Worm (Caenorhabditis elegans) whole organism, midembryonic: ENCODE data around the gene prx-13.

Experiments used
- T22C8.4 ChIP-seq: fragments of 200-800 bp; sonication (Bioruptor generic); IDR thresholded peaks from 2 replicates; pipeline ENCODE4 v1.3.6; 2022; ENCODE audit warnings: missing genetic modification characterization, missing compliant biosample characterization
- cog-1 ChIP-seq: sonication (generic microtip); optimal IDR thresholded peaks from 2 replicates; lab custom pipeline; 2016; ENCODE audit warnings: missing genetic modification characterization, missing compliant biosample characterization
- flt-1 ChIP-seq: fragments of 200-800 bp; sonication (Bioruptor generic); IDR thresholded peaks from 2 replicates; pipeline ENCODE4 v1.3.6; 2022; ENCODE audit warnings: missing genetic modification characterization, missing compliant biosample characterization
- klf-2 ChIP-seq: fragments of 200-800 bp; sonication (Bioruptor generic); conservative IDR thresholded peaks from 2 replicates; pipeline ENCODE4 v1.3.6; 2022; ENCODE audit warnings: missing genetic modification reagents, missing genetic modification characterization, missing compliant biosample characterization
- med-1 ChIP-seq: sonication (generic microtip); optimal IDR thresholded peaks from 2 replicates; lab custom pipeline; 2017; ENCODE audit warnings: missing genetic modification characterization, mild to moderate bottlenecking, missing compliant biosample characterization, antibody characterized with exemption, missing genetic modification reagents; ENCODE audit not compliant: insufficient read depth
- ref-1 ChIP-seq: fragments of 200-800 bp; sonication (Bioruptor generic); conservative IDR thresholded peaks from 2 replicates; pipeline ENCODE4 v1.3.6; 2022; ENCODE audit warnings: missing genetic modification reagents, missing genetic modification characterization, missing compliant biosample characterization
- tab-1 ChIP-seq: fragments of 200-800 bp; sonication (Bioruptor generic); IDR thresholded peaks from 2 replicates; pipeline ENCODE4 v1.3.6; 2022; ENCODE audit warnings: missing genetic modification characterization, missing compliant biosample characterization
- ztf-23 ChIP-seq: fragments of 200-800 bp; sonication (Bioruptor generic); IDR thresholded peaks from 2 replicates; pipeline ENCODE4 v1.3.6; 2022; ENCODE audit warnings: missing genetic modification reagents, missing genetic modification characterization, missing compliant biosample characterization
- ztf-29 ChIP-seq: fragments of 200-800 bp; sonication (Bioruptor generic); IDR thresholded peaks from 2 replicates; pipeline ENCODE4 v1.3.6; 2022; ENCODE audit warnings: missing genetic modification reagents, missing genetic modification characterization, missing compliant biosample characterization

Gene prx-13

ce11 chrII:7280584-7280983 is 28.8 kb upstream of the prx-13 start:
- no peak for TF ChIP-seq ztf-29 (GFP tag; lab: Robert Waterston, UW)
- TF ChIP-seq med-1 (GFP tag; lab: Kevin White, UChicago) = no peak
- TF ChIP-seq ref-1 (GFP tag; lab: Robert Waterston, UW) = no peak
- TF ChIP-seq klf-2 = no peak
- no peak for TF ChIP-seq flt-1 (GFP tag; lab: Robert Waterston, UW)
- no peak for TF ChIP-seq T22C8.4
- no peak for TF ChIP-seq tab-1 (GFP tag; lab: Robert Waterston, UW)
- no peak for TF ChIP-seq ztf-23 (GFP tag; lab: Robert Waterston, UW)
- TF ChIP-seq cog-1 (tag; lab: Kevin White, UChicago) = no peak

ce11 chrII:7279808-7280207 is 28.0 kb upstream of the prx-13 start:
- TF ChIP-seq ztf-23 (GFP tag; lab: Robert Waterston, UW) (no peak), flt-1 (GFP tag; lab: Robert Waterston, UW) (no peak), klf-2 (no peak), T22C8.4 (no peak), tab-1 (GFP tag; lab: Robert Waterston, UW) (no peak), ref-1 (GFP tag; lab: Robert Waterston, UW) (no peak), cog-1 (tag; lab: Kevin White, UChicago) (no peak), med-1 (GFP tag; lab: Kevin White, UChicago) (no peak)

- TF ChIP-seq klf-2 (no peak), flt-1 (GFP tag; lab: Robert Waterston, UW) (no peak)
Observed at ce11 chrII:7277925-7278324, 26.1 kb upstream of the prx-13 start.

ce11 chrII:7277257-7277656 is 25.4 kb upstream of the prx-13 start:
- TF ChIP-seq ztf-29 (GFP tag; lab: Robert Waterston, UW) (no peak), ref-1 (GFP tag; lab: Robert Waterston, UW) (no peak), T22C8.4 (no peak), med-1 (GFP tag; lab: Kevin White, UChicago) (no peak), klf-2 (no peak), cog-1 (tag; lab: Kevin White, UChicago) (no peak), flt-1 (GFP tag; lab: Robert Waterston, UW) (no peak), ztf-23 (GFP tag; lab: Robert Waterston, UW) (no peak), tab-1 (GFP tag; lab: Robert Waterston, UW) (no peak)

- TF ChIP-seq ref-1 (GFP tag; lab: Robert Waterston, UW) (no peak), ztf-29 (GFP tag; lab: Robert Waterston, UW) (no peak), cog-1 (tag; lab: Kevin White, UChicago) (no peak), med-1 (GFP tag; lab: Kevin White, UChicago) (no peak), klf-2 (no peak)
Observed at ce11 chrII:7273517-7273916, 21.7 kb upstream of the prx-13 start.

- TF ChIP-seq T22C8.4 (no peak), klf-2 (no peak), tab-1 (GFP tag; lab: Robert Waterston, UW) (no peak), med-1 (GFP tag; lab: Kevin White, UChicago) (no peak)
Observed at ce11 chrII:7272513-7272912, 20.7 kb upstream of the prx-13 start.

- TF ChIP-seq flt-1 (GFP tag; lab: Robert Waterston, UW) = no peak
- TF ChIP-seq ztf-23 (GFP tag; lab: Robert Waterston, UW) = no peak
Observed at ce11 chrII:7269783-7270182, 18.0 kb upstream of the prx-13 start.

- TF ChIP-seq ztf-29 (GFP tag; lab: Robert Waterston, UW) (no peak), T22C8.4 (no peak), tab-1 (GFP tag; lab: Robert Waterston, UW) (no peak), med-1 (GFP tag; lab: Kevin White, UChicago) (no peak), ztf-23 (GFP tag; lab: Robert Waterston, UW) (no peak), flt-1 (GFP tag; lab: Robert Waterston, UW) (no peak), klf-2 (no peak), ref-1 (GFP tag; lab: Robert Waterston, UW) (no peak), cog-1 (tag; lab: Kevin White, UChicago) (no peak)
Observed at ce11 chrII:7264675-7265074, 12.9 kb upstream of the prx-13 start.

ce11 chrII:7261854-7262253 is 10.0 kb upstream of the prx-13 start, which contains the start of gene C30G12.4:
Gene C30G12.4, plus strand, starts transcription at chrII:7262154.
- TF ChIP-seq ztf-23 (GFP tag; lab: Robert Waterston, UW) = no peak
- no peak for TF ChIP-seq cog-1 (tag; lab: Kevin White, UChicago)
- TF ChIP-seq ztf-29 (GFP tag; lab: Robert Waterston, UW) = no peak
- no peak for TF ChIP-seq T22C8.4
- no peak for TF ChIP-seq flt-1 (GFP tag; lab: Robert Waterston, UW)
- TF ChIP-seq med-1 (GFP tag; lab: Kevin White, UChicago) = no peak
- no peak for TF ChIP-seq klf-2
- TF ChIP-seq ref-1 (GFP tag; lab: Robert Waterston, UW) = no peak
- TF ChIP-seq tab-1 (GFP tag; lab: Robert Waterston, UW) = no peak

ce11 chrII:7255614-7256162 is 3.9 kb upstream of the prx-13 start, which contains the start of gene F32A5.8:
Gene F32A5.8, plus strand, starts transcription at chrII:7256112.
- TF ChIP-seq med-1 (GFP tag; lab: Kevin White, UChicago) (no peak), tab-1 (GFP tag; lab: Robert Waterston, UW) (no peak), klf-2 (no peak), ztf-29 (GFP tag; lab: Robert Waterston, UW) (no peak), ztf-23 (GFP tag; lab: Robert Waterston, UW) (no peak), T22C8.4 (no peak), cog-1 (tag; lab: Kevin White, UChicago) (no peak)
